Worm (Caenorhabditis elegans): Measurements from ENCODE around the gene kcc-1.

The kcc-1 gene

DNA sequence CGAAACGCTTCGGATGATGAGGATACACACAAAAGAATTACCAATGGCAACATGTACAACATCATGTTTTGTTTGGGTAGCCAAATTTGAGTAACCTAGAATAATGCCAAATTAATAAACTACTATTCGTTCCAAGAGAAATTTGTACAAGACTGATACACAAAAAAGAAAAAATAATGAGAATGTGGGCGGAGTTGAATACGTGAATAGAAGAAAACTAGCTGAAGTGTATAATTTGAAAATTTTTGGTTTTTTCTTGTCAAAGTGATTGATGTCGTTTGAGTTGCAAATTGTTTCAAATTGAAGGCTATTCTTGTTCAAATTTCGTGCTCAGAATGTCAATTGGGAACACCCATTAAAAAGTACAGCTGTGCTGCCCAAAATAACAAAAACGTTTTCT, 14.3 kb upstream of the kcc-1 start, which contains the start of gene R13A1.5:
Gene R13A1.5 (minus strand): TSS at position 101 of the 400 bp plus-strand sequence.
- TF ChIP-seq ref-2 (tag; optimal IDR thresholded peaks at IDR 0.05) = no peak
- TF ChIP-seq ceh-9 (tag; optimal IDR thresholded peaks at IDR 0.05) = no peak
- no peak for TF ChIP-seq eyg-1 (tag; optimal IDR thresholded peaks at IDR 0.05)
- no peak for TF ChIP-seq hlh-13 (GFP tag; optimal IDR thresholded peaks at IDR 0.05)
- no peak for TF ChIP-seq ceh-2 (tag; optimal IDR thresholded peaks at IDR 0.05)
- TF ChIP-seq ttx-3 (tag; optimal IDR thresholded peaks at IDR 0.05) = no peak
- no peak for TF ChIP-seq pqm-1 (tag; optimal IDR thresholded peaks at IDR 0.05)
- no peak for TF ChIP-seq ceh-18 (tag; optimal IDR thresholded peaks at IDR 0.05)
- no peak for TF ChIP-seq ceh-22 (tag; optimal IDR thresholded peaks at IDR 0.05)
- TF ChIP-seq K09A11.1 (tag; optimal IDR thresholded peaks at IDR 0.05; ENCODE audit: insufficient read depth) = no peak
- no peak for TF ChIP-seq dve-1 (tag; optimal IDR thresholded peaks at IDR 0.05)
- no peak for TF ChIP-seq ceh-14 (tag; optimal IDR thresholded peaks at IDR 0.05)
- no peak for TF ChIP-seq lim-6 (tag; optimal IDR thresholded peaks at IDR 0.05)
- no peak for TF ChIP-seq fkh-10 (GFP tag; optimal IDR thresholded peaks at IDR 0.05)
- no peak for TF ChIP-seq gmeb-2 (tag; optimal IDR thresholded peaks at IDR 0.05)
- no peak for TF ChIP-seq C38D4.7 (GFP tag; optimal IDR thresholded peaks at IDR 0.05)
- TF ChIP-seq syd-9 (tag; optimal IDR thresholded peaks at IDR 0.05) = no peak
- TF ChIP-seq npax-4 (tag; optimal IDR thresholded peaks at IDR 0.05) = no peak
- TF ChIP-seq ceh-6 (GFP tag; optimal IDR thresholded peaks at IDR 0.05) = no peak

DNA sequence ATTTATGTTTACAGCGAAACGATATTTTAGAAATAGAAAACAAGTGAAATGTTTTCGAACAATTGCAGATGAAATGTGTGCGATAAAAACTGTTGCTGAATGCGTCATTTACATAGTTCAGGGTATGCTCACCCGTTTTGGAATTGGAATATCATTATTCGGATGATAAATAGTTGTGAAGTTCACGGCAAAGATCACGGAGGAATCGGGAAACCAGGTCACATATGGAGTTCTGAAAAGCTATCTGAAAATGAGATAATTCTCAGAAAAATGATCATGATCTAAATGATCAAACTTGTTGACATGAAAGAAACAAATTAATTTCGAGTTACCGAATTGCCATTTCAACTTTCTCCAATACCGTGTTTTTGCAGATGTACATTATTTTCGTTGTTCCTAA, 10.3 kb upstream of the kcc-1 start, which contains the start of gene best-16:
Gene best-16 (minus strand): TSS at position 101 of the 400 bp plus-strand sequence.
- TF ChIP-seq Y22D7AL.16 (tag; optimal IDR thresholded peaks at IDR 0.05) (no peak), ceh-31 (tag; optimal IDR thresholded peaks at IDR 0.05) (no peak), ceh-45 (GFP tag; IDR thresholded peaks at IDR 0.05) (no peak), sox-4 (tag; optimal IDR thresholded peaks at IDR 0.05) (no peak), ceh-24 (tag; optimal IDR thresholded peaks at IDR 0.05) (no peak), K09A11.1 (tag; optimal IDR thresholded peaks at IDR 0.05; ENCODE audit: insufficient read depth) (no peak), hlh-15 (tag; optimal IDR thresholded peaks at IDR 0.05) (no peak), zip-5 (tag; optimal IDR thresholded peaks at IDR 0.05) (no peak), ref-2 (tag; optimal IDR thresholded peaks at IDR 0.05) (no peak), lin-11 (tag; optimal IDR thresholded peaks at IDR 0.05) (no peak), pag-3 (tag; optimal IDR thresholded peaks at IDR 0.05; ENCODE audit: borderline replicate concordance) (no peak), mec-3 (tag; optimal IDR thresholded peaks at IDR 0.05; ENCODE audit: borderline replicate concordance) (no peak), hlh-30 (tag; optimal IDR thresholded peaks at IDR 0.05; ENCODE audit: insufficient read depth) (no peak), pax-1 (tag; optimal IDR thresholded peaks at IDR 0.05) (no peak), elt-2 (tag; optimal IDR thresholded peaks at IDR 0.05) (no peak), pat-9 (tag; optimal IDR thresholded peaks at IDR 0.05) (no peak)

DNA sequence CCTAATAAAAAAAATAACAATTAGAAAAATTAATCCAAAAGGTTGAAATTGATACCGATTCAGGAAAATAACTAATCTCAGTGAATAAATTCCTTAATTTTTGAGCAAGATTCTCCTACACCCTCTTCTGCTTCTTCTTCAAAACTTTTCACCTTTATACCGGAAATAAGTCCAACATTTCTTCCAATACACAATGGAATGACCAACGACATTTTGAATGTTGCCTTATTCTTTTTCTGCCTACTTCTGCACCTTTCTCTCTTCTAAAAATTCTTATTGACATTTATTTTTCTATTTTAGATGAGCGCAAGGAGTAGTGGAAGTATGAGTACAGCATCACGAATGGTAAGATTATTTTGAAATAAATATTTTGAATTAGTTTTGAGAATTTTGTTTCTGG, 9.2 kb upstream of the kcc-1 start, which contains the start of gene unc-8:
Gene unc-8 (plus strand): TSS at position 301 of the 400 bp plus-strand sequence.
- TF ChIP-seq nhr-232 (tag; optimal IDR thresholded peaks at IDR 0.05) = no peak
- no peak for TF ChIP-seq ceh-24 (tag; optimal IDR thresholded peaks at IDR 0.05)
- TF ChIP-seq C08G9.2 (tag; optimal IDR thresholded peaks at IDR 0.05) = no peak
- no peak for TF ChIP-seq pha-4 (tag; optimal IDR thresholded peaks at IDR 0.05)
- TF ChIP-seq ceh-30 (tag; optimal IDR thresholded peaks at IDR 0.05) = no peak
- no peak for TF ChIP-seq K02D7.2 (tag; optimal IDR thresholded peaks at IDR 0.05)
- TF ChIP-seq unc-3 (GFP tag; conservative IDR thresholded peaks at IDR 0.05) = no peak
- no peak for TF ChIP-seq unc-3 (tag; optimal IDR thresholded peaks at IDR 0.05)
- TF ChIP-seq unc-42 (tag; optimal IDR thresholded peaks at IDR 0.05) = no peak
- no peak for TF ChIP-seq eyg-1 (tag; optimal IDR thresholded peaks at IDR 0.05)
- no peak for TF ChIP-seq ceh-6 (GFP tag; optimal IDR thresholded peaks at IDR 0.05)
- TF ChIP-seq ceh-48 (tag; optimal IDR thresholded peaks at IDR 0.05) = no peak
- no peak for TF ChIP-seq T23F11.4 (GFP tag; optimal IDR thresholded peaks at IDR 0.05)
- no peak for TF ChIP-seq madf-2 (tag; optimal IDR thresholded peaks at IDR 0.05)
- TF ChIP-seq sox-4 (tag; optimal IDR thresholded peaks at IDR 0.05) = no peak
- TF ChIP-seq rnt-1 (tag; optimal IDR thresholded peaks at IDR 0.05) = no peak
- no peak for TF ChIP-seq fkh-10 (GFP tag; optimal IDR thresholded peaks at IDR 0.05)

Measured in whole organism, late embryonic.